Worm (Caenorhabditis elegans) whole organism, L4/young adult: ENCODE results near the gene tsp-14.
A peak's percentile ranks its signal among the peaks of the same experiment; 100 is the strongest.

Source experiments
- W03F9.2 ChIP-seq: fragments of 150-350 bp; optimal IDR thresholded peaks from 2 replicates; lab custom pipeline; 2014; ENCODE audit warnings: missing biosample characterization, missing genetic modification characterization
- dao-5 ChIP-seq: sonication (generic microtip); optimal IDR thresholded peaks from 2 replicates; lab custom pipeline; 2016; ENCODE audit warnings: missing genotype, missing genetic modification characterization, moderate library complexity, missing compliant biosample characterization
- him-1 ChIP-seq: sonication (generic microtip); optimal IDR thresholded peaks from 2 replicates; lab custom pipeline; 2016; ENCODE audit warnings: missing genotype, missing genetic modification reagents, missing genetic modification characterization, missing compliant biosample characterization

ce11 chrX:4818252-4818651 lies 58.5 kb downstream of the tsp-14 start, which contains the start of gene R08E3.3:
- no peak for TF ChIP-seq him-1 (tag; lab: Kevin White, UChicago)
- no peak for TF ChIP-seq dao-5 (tag; lab: Kevin White, UChicago)
- TF ChIP-seq W03F9.2, result peak; percentile 5
